Fruit fly (Drosophila melanogaster): ENCODE data around the gene CG5555.

The CG5555 gene

DNA sequence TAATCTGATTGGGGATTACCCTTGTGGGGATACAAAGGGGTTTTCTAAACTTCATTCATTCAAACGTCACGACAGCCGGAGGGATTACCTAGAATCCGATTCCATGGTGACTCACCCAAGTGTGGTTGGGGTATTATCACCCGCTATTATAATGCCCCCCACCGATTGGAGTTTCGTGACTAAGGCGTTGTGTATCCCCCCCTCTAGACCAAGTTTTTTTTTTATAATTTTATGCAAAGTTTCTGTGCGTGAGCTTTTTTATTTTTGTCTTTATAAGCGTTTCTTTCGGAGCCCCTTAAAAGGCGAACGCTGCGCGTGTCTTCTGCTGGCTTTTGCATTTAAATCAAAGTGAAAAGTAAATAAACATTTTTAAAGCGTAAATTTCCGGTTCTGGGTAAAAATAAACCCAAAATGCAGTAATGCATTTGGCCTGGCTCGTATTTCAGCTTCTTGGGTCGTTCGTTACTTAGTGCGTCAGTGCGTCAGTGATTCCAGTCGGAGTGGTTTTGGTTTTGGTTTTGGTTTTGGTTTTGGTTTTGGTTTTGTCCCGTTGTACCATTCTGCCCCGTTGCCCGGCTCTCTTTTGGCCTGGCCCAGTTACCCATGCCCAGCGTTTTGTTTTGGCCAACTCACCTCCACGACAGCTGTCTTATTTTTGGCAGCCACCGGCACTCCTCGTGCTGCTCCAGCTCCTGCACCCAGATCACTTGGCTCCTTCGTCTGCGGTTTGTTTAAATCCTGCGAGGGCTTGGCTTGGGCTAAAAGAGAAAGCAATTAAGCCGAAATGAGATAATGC lies 29.3 kb downstream of the CG5555 start (continued):
- peak; percentile 50 for TF ChIP-seq Med (GFP tag)
- TF ChIP-seq jumu (GFP tag; optimal IDR thresholded peaks at IDR 0.05): no peak
- no peak for TF ChIP-seq lov (optimal IDR thresholded peaks at IDR 0.05)
- TF ChIP-seq lov (GFP tag; IDR thresholded peaks at IDR 0.05): no peak
- TF ChIP-seq C15 (GFP tag; IDR thresholded peaks at IDR 0.05): no peak
- TF ChIP-seq D19B (GFP tag; optimal IDR thresholded peaks at IDR 0.05): no peak
- no peak for TF ChIP-seq HmgD (GFP tag; optimal IDR thresholded peaks at IDR 0.05)
- no peak for TF ChIP-seq Dad (GFP tag; optimal IDR thresholded peaks at IDR 0.05)
- TF ChIP-seq kay (GFP tag; optimal IDR thresholded peaks at IDR 0.05): peak; percentile 58

- peak; percentile 70 for TF ChIP-seq pum (GFP tag; optimal IDR thresholded peaks at IDR 0.05)
- peak; percentile 14 for TF ChIP-seq CG2202 (tag; optimal IDR thresholded peaks at IDR 0.05)
- peak; percentile 56 for TF ChIP-seq CG4424 (GFP tag; optimal IDR thresholded peaks at IDR 0.05)
- peak; percentile 71 for TF ChIP-seq CG4617 (GFP tag; optimal IDR thresholded peaks at IDR 0.05; ENCODE audit: borderline replicate concordance)
- TF ChIP-seq CG13123 (GFP tag; optimal IDR thresholded peaks at IDR 0.05): peak; percentile 100
- peak; percentile 20 for TF ChIP-seq unpg (GFP tag; optimal IDR thresholded peaks at IDR 0.05)
- peak; percentile 39 for TF ChIP-seq slp2 (GFP tag; optimal IDR thresholded peaks at IDR 0.05)
- peak; percentile 13; the same call in 1 of the 2 replicates for TF ChIP-seq sisA (GFP tag; IDR thresholded peaks at IDR 0.05)
- TF ChIP-seq CG8281 (tag; optimal IDR thresholded peaks at IDR 0.05): peak; percentile 25
- no peak for TF ChIP-seq CG15073 (GFP tag; optimal IDR thresholded peaks at IDR 0.05)
- peak; percentile 50 for TF ChIP-seq Abd-B (GFP tag; optimal IDR thresholded peaks at IDR 0.05)
- peak; percentile 72; the same call in 1 of the 2 replicates for TF ChIP-seq seq (GFP tag; IDR thresholded peaks at IDR 0.05)
- TF ChIP-seq CG3163 (GFP tag; optimal IDR thresholded peaks at IDR 0.05): peak; percentile 57
- peak; percentile 30 for TF ChIP-seq fd96Cb (tag; optimal IDR thresholded peaks at IDR 0.05)
- no peak for TF ChIP-seq jigr1 (GFP tag; IDR thresholded peaks at IDR 0.05)
- TF ChIP-seq stc (GFP tag; IDR thresholded peaks at IDR 0.05): no peak
- peak; percentile 55; the same call in 1 of the 2 replicates for TF ChIP-seq Ptx1 (GFP tag; IDR thresholded peaks at IDR 0.05)
- peak; percentile 60 for TF ChIP-seq Rfx (GFP tag; IDR thresholded peaks at IDR 0.05)
- TF ChIP-seq sc (optimal IDR thresholded peaks at IDR 0.05): no peak
- peak; percentile 20 for TF ChIP-seq sc (GFP tag; optimal IDR thresholded peaks at IDR 0.05)
- TF ChIP-seq Xbp1 (GFP tag; optimal IDR thresholded peaks at IDR 0.05): peak; percentile 46
- TF ChIP-seq Fer3 (tag; optimal IDR thresholded peaks at IDR 0.05): peak; percentile 55
- TF ChIP-seq CG7839 (tag; optimal IDR thresholded peaks at IDR 0.05): peak; percentile 53
- peak; percentile 95 for TF ChIP-seq E2f2 (GFP tag; IDR thresholded peaks at IDR 0.05)
- TF ChIP-seq CG7271 (tag; optimal IDR thresholded peaks at IDR 0.05): no peak
- peak; percentile 39 for TF ChIP-seq Hr3 (GFP tag; optimal IDR thresholded peaks at IDR 0.05)
- peak; percentile 34 for TF ChIP-seq CG16815 (GFP tag; optimal IDR thresholded peaks at IDR 0.05)
- no peak for TF ChIP-seq sima (GFP tag; optimal IDR thresholded peaks at IDR 0.05)
- peak in 1 of 2 experiments; percentile 42 for TF ChIP-seq chif (GFP tag; optimal IDR thresholded peaks at IDR 0.05)
- no peak for TF ChIP-seq CG2889 (GFP tag; IDR thresholded peaks at IDR 0.05)
- TF ChIP-seq her (GFP tag; optimal IDR thresholded peaks at IDR 0.05): peak; percentile 58
- TF ChIP-seq en (GFP tag; optimal IDR thresholded peaks at IDR 0.05): no peak
- 0 out of 2 replicates have a peak, but pooled peaks have one; percentile 16 for TF ChIP-seq ranshi (GFP tag; IDR thresholded peaks at IDR 0.05)
- TF ChIP-seq tll (GFP tag; optimal IDR thresholded peaks at IDR 0.05): no peak
- TF ChIP-seq Awh (GFP tag; IDR thresholded peaks at IDR 0.05): no peak
- TF ChIP-seq sug (tag; optimal IDR thresholded peaks at IDR 0.05): peak; percentile 75
- peak; percentile 65 for TF ChIP-seq CoRest (tag; optimal IDR thresholded peaks at IDR 0.05)
- peak; percentile 76 for TF ChIP-seq CG12104 (GFP tag; optimal IDR thresholded peaks at IDR 0.05)
- peak; percentile 35 for TF ChIP-seq ERR (GFP tag; optimal IDR thresholded peaks at IDR 0.05)
These were observed 32.7 kb downstream of the CG5555 start, which contains the start of gene Ppcs for dm6 chr3R:19147511-19148239. Gene Ppcs, minus strand, starts transcription at chr3R:19147910.
